Worm (Caenorhabditis elegans) whole organism, late embryonic: ENCODE results near the gene ace-1.

Experiments used
- K09A11.1 ChIP-seq: sonication (generic microtip); optimal IDR thresholded peaks from 2 replicates; lab custom pipeline; 2017; ENCODE audit warnings: antibody characterized with exemption, mild to moderate bottlenecking, missing genetic modification characterization, missing compliant biosample characterization; ENCODE audit not compliant: insufficient read depth
- ama-1 ChIP-seq: fragments of 150-350 bp; optimal IDR thresholded peaks from 2 replicates; lab custom pipeline; 2014
- ceh-34 ChIP-seq: sonication (generic microtip); optimal IDR thresholded peaks from 2 replicates; lab custom pipeline; 2016; ENCODE audit warnings: mild to moderate bottlenecking, missing genetic modification characterization, missing compliant biosample characterization
- ceh-45 ChIP-seq: fragments of 200-800 bp; sonication (Bioruptor generic); IDR thresholded peaks from 2 replicates; pipeline ENCODE4 v1.3.6; 2022; ENCODE audit warnings: missing genetic modification reagents, missing genetic modification characterization, missing compliant biosample characterization
- ceh-9 ChIP-seq: sonication (generic microtip); optimal IDR thresholded peaks from 2 replicates; lab custom pipeline; 2016; ENCODE audit warnings: mild to moderate bottlenecking, missing genetic modification characterization, inconsistent platforms, missing compliant biosample characterization
- elt-4 ChIP-seq: sonication (generic microtip); optimal IDR thresholded peaks from 2 replicates; lab custom pipeline; 2016; ENCODE audit warnings: missing genetic modification characterization, missing compliant biosample characterization
- lin-11 ChIP-seq: fragments of 200-800 bp; sonication (Bioruptor generic); optimal IDR thresholded peaks from 2 replicates; lab custom pipeline; 2018; ENCODE audit warnings: mild to moderate bottlenecking, missing genetic modification characterization, missing compliant biosample characterization
- unc-86 ChIP-seq: sonication (generic microtip); optimal IDR thresholded peaks from 2 replicates; lab custom pipeline; 2016; ENCODE audit warnings: missing genetic modification characterization, missing compliant biosample characterization

DNA sequence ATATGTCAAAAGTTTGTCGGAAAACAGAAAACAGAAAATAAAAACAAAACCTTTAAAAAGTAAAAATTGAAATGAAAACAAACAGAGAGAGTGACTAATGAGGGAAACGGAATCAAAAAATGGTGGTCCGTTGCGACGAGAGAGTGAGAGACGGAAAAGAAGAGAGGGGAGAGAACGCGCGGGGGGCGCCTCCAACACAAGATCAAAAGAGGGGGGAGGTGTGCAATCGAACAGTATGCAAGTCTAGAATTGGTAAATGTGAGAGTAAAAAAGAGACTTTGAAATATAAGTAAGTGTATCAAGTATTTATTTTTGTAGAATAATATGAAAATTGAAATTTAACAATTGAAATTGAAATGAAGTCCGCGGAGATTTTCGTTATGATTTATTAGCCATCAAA lies 51.3 kb downstream of the ace-1 start:
- no peak for TF ChIP-seq ceh-34 (tag; lab: Kevin White, UChicago)
- no peak for TF ChIP-seq K09A11.1 (tag; lab: Kevin White, UChicago)
- no peak for TF ChIP-seq elt-4
- no peak for TF ChIP-seq unc-86 (tag; lab: Kevin White, UChicago)
- no peak for TF ChIP-seq ceh-45 (GFP tag; lab: Robert Waterston, UW)
- no peak for TF ChIP-seq ceh-9 (tag; lab: Kevin White, UChicago)
- no peak for TF ChIP-seq ama-1 (lab: Kevin White, UChicago)
- TF ChIP-seq lin-11 (tag; lab: Kevin White, UChicago), result no peak
